Fruit fly (Drosophila melanogaster) whole organism, pupa: ENCODE results near the gene CG1628.
A peak's percentile ranks its signal among the peaks of the same experiment; 100 is the strongest.

Experiments
- CG15710 ChIP-seq: fragments of 200-800 bp; sonication (Bioruptor generic); optimal IDR thresholded peaks from 2 replicates; lab custom pipeline; 2018; ENCODE audit warnings: missing biosample characterization, mild to moderate bottlenecking, missing genetic modification characterization, moderate library complexity
- CG17806 ChIP-seq: fragments of 200-800 bp; sonication (Bioruptor generic); optimal IDR thresholded peaks from 2 replicates; lab custom pipeline; 2018; ENCODE audit warnings: missing biosample characterization, mild to moderate bottlenecking, missing genetic modification characterization, moderate library complexity
- CG34367 ChIP-seq: fragments of 200-800 bp; sonication (Bioruptor generic); optimal IDR thresholded peaks from 2 replicates; lab custom pipeline; 2018; ENCODE audit warnings: missing biosample characterization, mild to moderate bottlenecking, missing genetic modification characterization
- Pif1B ChIP-seq: fragments of 200-800 bp; sonication (Bioruptor generic); optimal IDR thresholded peaks from 3 replicates; lab custom pipeline; 2016; ENCODE audit warnings: missing biosample characterization, missing genetic modification characterization
- fd96Ca ChIP-seq: fragments of 200-800 bp; sonication (Bioruptor generic); IDR thresholded peaks from 3 replicates; pipeline ENCODE4 v1.3.6; 2022; ENCODE audit warnings: missing biosample characterization, missing genetic modification characterization
- rn ChIP-seq: fragments of 200-800 bp; sonication (Bioruptor generic); IDR thresholded peaks from 2 replicates; pipeline ENCODE4 v1.3.6; 2022; ENCODE audit warnings: missing biosample characterization, missing genetic modification characterization

DNA sequence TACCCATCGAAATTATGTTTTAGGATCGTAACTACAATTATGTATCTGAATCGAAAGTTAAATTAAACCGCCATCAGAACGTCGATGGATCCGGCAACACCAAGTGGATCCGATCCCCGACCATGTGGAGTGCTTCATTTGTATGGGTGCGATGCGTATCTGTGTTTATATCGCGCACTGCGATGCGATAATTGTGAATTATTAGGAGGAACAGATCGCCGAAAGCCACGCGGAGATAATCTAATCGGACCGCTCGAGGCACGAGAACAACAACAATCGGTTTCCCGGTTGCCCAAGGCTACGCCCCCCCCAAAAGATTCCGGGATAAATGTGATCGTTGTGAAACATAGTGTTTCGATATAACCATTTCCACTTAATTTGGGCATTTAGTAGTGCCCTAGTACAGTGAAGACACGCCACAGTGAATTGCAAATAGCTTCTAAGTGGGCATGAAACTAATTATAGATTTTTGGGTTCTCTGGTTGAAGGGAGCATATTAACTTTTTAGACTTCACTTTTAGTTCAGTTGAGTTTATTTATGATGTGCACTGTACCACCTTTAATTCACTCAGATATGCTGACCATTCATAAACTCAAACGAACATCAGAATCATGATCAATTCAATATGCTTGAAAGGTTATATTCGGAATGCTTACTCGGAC lies 2.1 kb downstream of the CG1628 start:
- TF ChIP-seq fd96Ca (peak; percentile 24; the same call in 2 of the 3 replicates), CG15710 (no peak), CG34367 (tag; lab: Kevin White, UChicago) (no peak), rn (GFP tag; lab: Robert Waterston, UW) (no peak), Pif1B (GFP tag; lab: Kevin White, UChicago) (no peak), CG17806 (tag; lab: Kevin White, UChicago) (no peak)
